Worm (Caenorhabditis elegans) whole organism, L3 larva: ENCODE results near the gene sssh-1.

Source experiments
- ceh-82 ChIP-seq: fragments of 150-350 bp; optimal IDR thresholded peaks from 2 replicates; lab custom pipeline; 2014; ENCODE audit warnings: missing biosample characterization, missing genetic modification characterization
- mdl-1 ChIP-seq: fragments of 150-350 bp; optimal IDR thresholded peaks from 2 replicates; lab custom pipeline; 2014; ENCODE audit warnings: missing biosample characterization, missing genetic modification characterization
- ztf-4 ChIP-seq: fragments of 150-350 bp; optimal IDR thresholded peaks from 2 replicates; lab custom pipeline; 2014; ENCODE audit warnings: missing biosample characterization, missing genetic modification characterization

ce11 chrX:14881119-14881518, 5.4 kb downstream of the sssh-1 start, which contains the start of gene flp-8:
- TF ChIP-seq ceh-82 (no peak), ztf-4 (tag; lab: Kevin White, UChicago) (no peak), mdl-1 (no peak)
